Worm (Caenorhabditis elegans) whole organism, midembryonic: ENCODE results near the gene fat-7.

Source experiments
- T22C8.4 ChIP-seq: fragments of 200-800 bp; sonication (Bioruptor generic); IDR thresholded peaks from 2 replicates; pipeline ENCODE4 v1.3.6; 2022; ENCODE audit warnings: missing genetic modification characterization, missing compliant biosample characterization
- cog-1 ChIP-seq: sonication (generic microtip); optimal IDR thresholded peaks from 2 replicates; lab custom pipeline; 2016; ENCODE audit warnings: missing genetic modification characterization, missing compliant biosample characterization
- flt-1 ChIP-seq: fragments of 200-800 bp; sonication (Bioruptor generic); IDR thresholded peaks from 2 replicates; pipeline ENCODE4 v1.3.6; 2022; ENCODE audit warnings: missing genetic modification characterization, missing compliant biosample characterization
- klf-2 ChIP-seq: fragments of 200-800 bp; sonication (Bioruptor generic); conservative IDR thresholded peaks from 2 replicates; pipeline ENCODE4 v1.3.6; 2022; ENCODE audit warnings: missing genetic modification reagents, missing genetic modification characterization, missing compliant biosample characterization
- med-1 ChIP-seq: sonication (generic microtip); optimal IDR thresholded peaks from 2 replicates; lab custom pipeline; 2017; ENCODE audit warnings: missing genetic modification characterization, mild to moderate bottlenecking, missing compliant biosample characterization, antibody characterized with exemption, missing genetic modification reagents; ENCODE audit not compliant: insufficient read depth
- ref-1 ChIP-seq: fragments of 200-800 bp; sonication (Bioruptor generic); conservative IDR thresholded peaks from 2 replicates; pipeline ENCODE4 v1.3.6; 2022; ENCODE audit warnings: missing genetic modification reagents, missing genetic modification characterization, missing compliant biosample characterization
- tab-1 ChIP-seq: fragments of 200-800 bp; sonication (Bioruptor generic); IDR thresholded peaks from 2 replicates; pipeline ENCODE4 v1.3.6; 2022; ENCODE audit warnings: missing genetic modification characterization, missing compliant biosample characterization
- ztf-23 ChIP-seq: fragments of 200-800 bp; sonication (Bioruptor generic); IDR thresholded peaks from 2 replicates; pipeline ENCODE4 v1.3.6; 2022; ENCODE audit warnings: missing genetic modification reagents, missing genetic modification characterization, missing compliant biosample characterization
- ztf-29 ChIP-seq: fragments of 200-800 bp; sonication (Bioruptor generic); IDR thresholded peaks from 2 replicates; pipeline ENCODE4 v1.3.6; 2022; ENCODE audit warnings: missing genetic modification reagents, missing genetic modification characterization, missing compliant biosample characterization

Gene fat-7

ce11 chrV:7132248-7132647 is 20.7 kb downstream of the fat-7 start, which contains the start of gene sre-10:
Gene sre-10, plus strand, starts transcription at chrV:7132548.
- TF ChIP-seq med-1 (GFP tag; lab: Kevin White, UChicago) (no peak), tab-1 (GFP tag; lab: Robert Waterston, UW) (no peak), T22C8.4 (no peak), klf-2 (GFP tag; lab: Robert Waterston, UW) (no peak)

DNA sequence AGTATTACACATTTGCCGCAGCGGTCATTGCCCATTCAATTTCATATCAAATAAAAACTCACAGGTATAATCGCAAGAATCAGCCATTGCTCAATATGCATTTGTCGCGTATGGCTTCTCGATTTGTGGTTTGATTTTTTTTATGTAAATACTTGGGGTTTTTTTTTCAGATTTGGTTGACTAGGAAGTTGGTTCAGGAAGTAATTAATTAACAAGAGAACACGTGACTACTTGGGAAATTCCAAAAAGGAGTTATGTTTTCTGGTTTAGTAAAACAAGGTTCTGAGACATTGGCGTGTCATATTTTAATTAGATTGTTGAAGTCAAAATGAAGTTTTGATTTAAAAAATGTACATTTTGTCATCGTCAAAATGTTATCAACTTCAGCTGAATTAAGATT is 22.0 kb downstream of the fat-7 start, which contains the start of gene srx-36:
TSS of gene srx-36 (minus strand) at position 101 of the 400 bp plus-strand sequence.
- no peak for TF ChIP-seq med-1 (GFP tag; lab: Kevin White, UChicago)
- no peak for TF ChIP-seq ztf-23 (GFP tag; lab: Robert Waterston, UW)
- TF ChIP-seq klf-2 (GFP tag; lab: Robert Waterston, UW), result no peak
- TF ChIP-seq ref-1 (GFP tag; lab: Robert Waterston, UW), result no peak
- no peak for TF ChIP-seq cog-1 (tag; lab: Kevin White, UChicago)
- TF ChIP-seq tab-1 (GFP tag; lab: Robert Waterston, UW), result no peak
- no peak for TF ChIP-seq flt-1 (GFP tag; lab: Robert Waterston, UW)
- TF ChIP-seq ztf-29 (GFP tag; lab: Robert Waterston, UW), result no peak
- TF ChIP-seq T22C8.4, result no peak

DNA sequence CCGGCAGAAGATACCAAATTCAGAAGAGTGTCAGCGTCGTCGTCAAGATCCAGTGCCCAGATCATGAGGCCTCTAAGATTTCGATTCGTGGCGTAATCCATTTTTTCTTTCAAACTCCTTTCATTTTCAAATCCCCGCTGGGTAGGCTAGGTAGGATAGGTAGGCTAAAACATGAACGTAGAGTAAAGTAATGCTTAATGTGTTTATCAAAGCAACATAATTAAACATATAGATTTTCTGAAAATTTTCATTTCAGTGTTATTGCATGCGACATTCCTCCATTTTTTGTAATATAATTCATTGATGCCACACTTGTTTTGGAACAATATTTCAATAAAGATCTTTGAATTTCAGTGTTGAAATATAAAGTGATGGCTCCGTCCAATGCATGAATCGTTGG is 23.5 kb downstream of the fat-7 start, which contains the start of gene T01C4.8:
TSS of gene T01C4.8 (minus strand) at position 101 of the 400 bp plus-strand sequence.
- no peak for TF ChIP-seq ref-1 (GFP tag; lab: Robert Waterston, UW)
- TF ChIP-seq T22C8.4, result no peak
- no peak for TF ChIP-seq cog-1 (tag; lab: Kevin White, UChicago)
- no peak for TF ChIP-seq ztf-29 (GFP tag; lab: Robert Waterston, UW)
- TF ChIP-seq klf-2 (GFP tag; lab: Robert Waterston, UW), result no peak
- no peak for TF ChIP-seq ztf-23 (GFP tag; lab: Robert Waterston, UW)
- TF ChIP-seq tab-1 (GFP tag; lab: Robert Waterston, UW), result no peak
- TF ChIP-seq flt-1 (GFP tag; lab: Robert Waterston, UW), result no peak
- TF ChIP-seq med-1 (GFP tag; lab: Kevin White, UChicago), result no peak

ce11 chrV:7123979-7124378 is 29.0 kb downstream of the fat-7 start:
- no peak for TF ChIP-seq klf-2 (GFP tag; lab: Robert Waterston, UW)
- no peak for TF ChIP-seq ztf-29 (GFP tag; lab: Robert Waterston, UW)
- no peak for TF ChIP-seq med-1 (GFP tag; lab: Kevin White, UChicago)
- no peak for TF ChIP-seq tab-1 (GFP tag; lab: Robert Waterston, UW)
- no peak for TF ChIP-seq T22C8.4
- TF ChIP-seq ref-1 (GFP tag; lab: Robert Waterston, UW), result no peak
- TF ChIP-seq cog-1 (tag; lab: Kevin White, UChicago), result no peak
- no peak for TF ChIP-seq flt-1 (GFP tag; lab: Robert Waterston, UW)
- TF ChIP-seq ztf-23 (GFP tag; lab: Robert Waterston, UW), result no peak

ce11 chrV:7123188-7123708 is 29.7 kb downstream of the fat-7 start, which contains the start of gene lmd-5:
Gene lmd-5, plus strand, starts transcription at chrV:7123658.
- TF ChIP-seq T22C8.4 (no peak), tab-1 (GFP tag; lab: Robert Waterston, UW) (no peak), ref-1 (GFP tag; lab: Robert Waterston, UW) (no peak), ztf-29 (GFP tag; lab: Robert Waterston, UW) (no peak)

ce11 chrV:7120168-7120567 is 32.8 kb downstream of the fat-7 start, which contains the start of gene srx-34:
Gene srx-34, minus strand, starts transcription at chrV:7120268.
- TF ChIP-seq med-1 (GFP tag; lab: Kevin White, UChicago), result no peak
- TF ChIP-seq T22C8.4, result no peak
- TF ChIP-seq ztf-29 (GFP tag; lab: Robert Waterston, UW), result no peak
- TF ChIP-seq ztf-23 (GFP tag; lab: Robert Waterston, UW), result no peak
- TF ChIP-seq flt-1 (GFP tag; lab: Robert Waterston, UW), result no peak
- TF ChIP-seq cog-1 (tag; lab: Kevin White, UChicago), result no peak
- no peak for TF ChIP-seq klf-2 (GFP tag; lab: Robert Waterston, UW)
- TF ChIP-seq ref-1 (GFP tag; lab: Robert Waterston, UW), result no peak
- no peak for TF ChIP-seq tab-1 (GFP tag; lab: Robert Waterston, UW)

DNA sequence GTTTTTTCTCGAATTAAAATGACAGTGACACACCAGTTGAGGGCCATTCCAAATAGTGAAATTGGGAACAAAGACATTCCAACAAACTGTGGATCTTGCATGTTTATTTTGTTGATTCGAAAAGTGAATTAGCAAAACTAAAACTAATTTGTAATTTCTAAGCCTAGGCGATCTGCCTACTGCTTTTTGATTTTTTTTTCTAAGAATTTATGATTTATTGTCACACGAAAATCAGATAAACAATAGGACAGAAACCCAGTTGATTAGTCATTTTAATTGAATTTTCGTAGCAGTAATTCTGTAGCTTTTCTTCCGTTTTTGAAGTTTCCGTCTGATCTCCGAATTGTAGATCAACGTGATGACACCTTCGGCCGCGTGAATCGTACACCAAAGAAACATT is 34.1 kb downstream of the fat-7 start, which contains the start of gene srx-33:
TSS of gene srx-33 (minus strand) at position 101 of the 400 bp plus-strand sequence.
- TF ChIP-seq ztf-23 (GFP tag; lab: Robert Waterston, UW) (no peak), med-1 (GFP tag; lab: Kevin White, UChicago) (no peak), ref-1 (GFP tag; lab: Robert Waterston, UW) (no peak), ztf-29 (GFP tag; lab: Robert Waterston, UW) (no peak), klf-2 (GFP tag; lab: Robert Waterston, UW) (no peak), flt-1 (GFP tag; lab: Robert Waterston, UW) (no peak), tab-1 (GFP tag; lab: Robert Waterston, UW) (no peak), cog-1 (tag; lab: Kevin White, UChicago) (no peak), T22C8.4 (no peak)

- TF ChIP-seq flt-1 (GFP tag; lab: Robert Waterston, UW) (no peak), ref-1 (GFP tag; lab: Robert Waterston, UW) (no peak), T22C8.4 (no peak), ztf-29 (GFP tag; lab: Robert Waterston, UW) (no peak), tab-1 (GFP tag; lab: Robert Waterston, UW) (no peak), klf-2 (GFP tag; lab: Robert Waterston, UW) (no peak), ztf-23 (GFP tag; lab: Robert Waterston, UW) (no peak), med-1 (GFP tag; lab: Kevin White, UChicago) (no peak)
Measured at ce11 chrV:7112223-7112622, 40.7 kb downstream of the fat-7 start.

- TF ChIP-seq tab-1 (GFP tag; lab: Robert Waterston, UW) (no peak), T22C8.4 (no peak), klf-2 (GFP tag; lab: Robert Waterston, UW) (no peak), cog-1 (tag; lab: Kevin White, UChicago) (no peak), ztf-29 (GFP tag; lab: Robert Waterston, UW) (no peak), med-1 (GFP tag; lab: Kevin White, UChicago) (no peak), ref-1 (GFP tag; lab: Robert Waterston, UW) (no peak), ztf-23 (GFP tag; lab: Robert Waterston, UW) (no peak), flt-1 (GFP tag; lab: Robert Waterston, UW) (no peak)
Measured at ce11 chrV:7111276-7111675, 41.7 kb downstream of the fat-7 start.
